Worm (Caenorhabditis elegans): ENCODE measurements around the gene F53C3.1.

DNA sequence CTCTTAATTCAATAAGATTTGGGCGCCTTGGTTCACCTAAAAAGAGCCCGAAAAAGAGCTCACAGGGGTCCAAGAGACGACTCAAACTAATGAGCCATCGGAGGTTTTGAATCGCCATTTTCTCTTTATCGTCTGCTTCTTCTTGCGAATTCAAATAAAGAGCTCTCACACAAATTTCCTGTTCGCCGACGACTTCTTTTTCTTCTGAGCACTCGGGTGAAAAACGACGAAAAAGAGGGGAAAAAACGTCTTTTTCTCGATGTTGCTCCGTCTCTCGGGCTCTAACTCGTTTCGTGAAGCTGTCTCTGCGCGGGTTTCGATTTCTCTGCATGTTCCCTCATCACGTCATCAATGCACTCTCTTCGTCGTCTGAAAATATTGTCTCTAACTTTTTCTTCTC lies 36.7 kb downstream of the F53C3.1 start:
- TF ChIP-seq flt-1 (GFP tag; IDR thresholded peaks at IDR 0.05) = no peak
- TF ChIP-seq klf-2 (GFP tag; conservative IDR thresholded peaks at IDR 0.05) = no peak
